Fruit fly (Drosophila melanogaster) whole organism, embryonic: Measurements from ENCODE around the gene 5-HT2B.

Experiments used
- CG10209 ChIP-seq: fragments of 200-800 bp; sonication (Bioruptor generic); optimal IDR thresholded peaks from 3 replicates; lab custom pipeline; 2017; ENCODE audit warnings: missing biosample characterization, mild to moderate bottlenecking, missing genetic modification characterization, missing genetic modification reagents
- CG10462 ChIP-seq: fragments of 200-800 bp; sonication (Bioruptor generic); optimal IDR thresholded peaks from 2 replicates; lab custom pipeline; 2016; ENCODE audit warnings: missing biosample characterization, missing genetic modification characterization
- CG12391 ChIP-seq: fragments of 200-800 bp; sonication (Bioruptor generic); optimal IDR thresholded peaks from 3 replicates; lab custom pipeline; 2018; ENCODE audit warnings: missing biosample characterization, mild to moderate bottlenecking, missing genetic modification characterization, moderate library complexity
- CG12744 ChIP-seq: fragments of 200-800 bp; sonication (Bioruptor generic); optimal IDR thresholded peaks from 2 replicates; lab custom pipeline; 2016; ENCODE audit warnings: missing biosample characterization, missing genetic modification characterization
- CG12769 ChIP-seq: fragments of 200-800 bp; sonication (Bioruptor generic); optimal IDR thresholded peaks from 2 replicates; lab custom pipeline; 2019; ENCODE audit warnings: missing biosample characterization, mild to moderate bottlenecking, missing genetic modification characterization, moderate library complexity
- CG14667 ChIP-seq: fragments of 200-800 bp; sonication (Bioruptor generic); IDR thresholded peaks from 2 replicates; pipeline ENCODE4 v1.3.6; 2022; ENCODE audit warnings: missing biosample characterization, missing genetic modification characterization
- CG18011 ChIP-seq: fragments of 200-800 bp; sonication (Bioruptor generic); optimal IDR thresholded peaks from 2 replicates; lab custom pipeline; 2017; ENCODE audit warnings: missing biosample characterization, missing genetic modification characterization, mild to moderate bottlenecking, moderate library complexity, missing genotype
- CG32772 ChIP-seq: fragments of 200-800 bp; sonication (Bioruptor generic); IDR thresholded peaks from 2 replicates; pipeline ENCODE4 v1.3.6; 2022; ENCODE audit warnings: missing biosample characterization, missing genetic modification characterization
- CG34376 ChIP-seq: fragments of 200-800 bp; sonication (Bioruptor generic); optimal IDR thresholded peaks from 2 replicates; lab custom pipeline; 2018; ENCODE audit warnings: missing biosample characterization, mild to moderate bottlenecking, missing genetic modification characterization
- CG4820 ChIP-seq: fragments of 200-800 bp; sonication (Bioruptor generic); optimal IDR thresholded peaks from 3 replicates; lab custom pipeline; 2016; ENCODE audit warnings: missing biosample characterization, missing genetic modification characterization
- CG6813 ChIP-seq: fragments of 200-800 bp; sonication (Bioruptor generic); optimal IDR thresholded peaks from 2 replicates; lab custom pipeline; 2017; ENCODE audit warnings: missing biosample characterization, missing genetic modification characterization, mild to moderate bottlenecking, moderate library complexity, missing genetic modification reagents
- CHES-1-like ChIP-seq: fragments of 200-800 bp; sonication (Bioruptor generic); optimal IDR thresholded peaks from 2 replicates; lab custom pipeline; 2016; ENCODE audit warnings: missing biosample characterization, missing genetic modification characterization
- D ChIP-seq, 2 experiments: fragments of 200-800 bp in 1 of 2; fragments of >200 bp in 1 of 2; sonication (Bioruptor generic) in 1 of 2; optimal IDR thresholded peaks; 2 replicates in 1 of 2; 3 replicates in 1 of 2; lab custom pipeline; 2017; ENCODE audit warnings: mild to moderate bottlenecking in 1 of 2, missing biosample characterization in 1 of 2, missing genetic modification characterization in 1 of 2, missing genetic modification reagents in 1 of 2
- Dek ChIP-seq: fragments of 200-800 bp; sonication (Bioruptor generic); optimal IDR thresholded peaks from 3 replicates; lab custom pipeline; 2019; ENCODE audit warnings: missing biosample characterization, mild to moderate bottlenecking, missing genetic modification characterization, moderate library complexity
- Doc2 ChIP-seq: fragments of 200-800 bp; sonication (Bioruptor generic); IDR thresholded peaks from 2 replicates; pipeline ENCODE4 v1.3.6; 2022; ENCODE audit warnings: missing biosample characterization, missing genetic modification characterization
- HLH54F ChIP-seq: fragments of 200-800 bp; sonication (Bioruptor generic); optimal IDR thresholded peaks from 3 replicates; lab custom pipeline; 2016; ENCODE audit warnings: missing biosample characterization, missing genetic modification characterization
- HLHmδ ChIP-seq: fragments of 200-800 bp; sonication (Bioruptor generic); optimal IDR thresholded peaks from 2 replicates; lab custom pipeline; 2018; ENCODE audit warnings: missing biosample characterization, mild to moderate bottlenecking, missing genetic modification characterization, moderate library complexity
- Hey ChIP-seq: fragments of 200-800 bp; sonication (Bioruptor generic); optimal IDR thresholded peaks from 3 replicates; lab custom pipeline; 2018; ENCODE audit warnings: missing biosample characterization, mild to moderate bottlenecking, missing genetic modification characterization
- HmgZ ChIP-seq: fragments of 200-800 bp; sonication (Bioruptor generic); optimal IDR thresholded peaks from 2 replicates; lab custom pipeline; 2018; ENCODE audit warnings: missing biosample characterization, mild to moderate bottlenecking, missing genetic modification characterization
- Lpt ChIP-seq: fragments of >200 bp; optimal IDR thresholded peaks from 2 replicates; lab custom pipeline; 2018; ENCODE audit warnings: missing biosample characterization, missing genetic modification characterization
- Oli ChIP-seq: fragments of 200-800 bp; sonication (Bioruptor generic); optimal IDR thresholded peaks from 2 replicates; lab custom pipeline; 2018; ENCODE audit warnings: missing biosample characterization, mild to moderate bottlenecking, missing genetic modification characterization, moderate library complexity
- Ravus ChIP-seq: fragments of 200-800 bp; sonication (Bioruptor generic); IDR thresholded peaks from 2 replicates; pipeline ENCODE4 v1.3.6; 2022; ENCODE audit warnings: missing biosample characterization, missing genetic modification characterization
- Sin3A ChIP-seq: fragments of >200 bp; optimal IDR thresholded peaks from 2 replicates; lab custom pipeline; 2018
- Ssrp ChIP-seq: fragments of 200-800 bp; sonication (Bioruptor generic); optimal IDR thresholded peaks from 2 replicates; lab custom pipeline; 2018; ENCODE audit warnings: missing biosample characterization, mild to moderate bottlenecking, missing genetic modification characterization, moderate library complexity
- Trl ChIP-seq, 3 experiments: fragments of >200 bp in 2 of 3; fragments of 200-800 bp in 1 of 3; sonication (Bioruptor generic) in 1 of 3; optimal IDR thresholded peaks; 2 replicates in 1 of 3; 3 replicates in 2 of 3; lab custom pipeline; 2016 to 2017; ENCODE audit warnings: missing biosample characterization in 1 of 3, missing genetic modification characterization in 1 of 3
- Vsx1 ChIP-seq: fragments of 200-800 bp; sonication (Bioruptor generic); optimal IDR thresholded peaks from 2 replicates; lab custom pipeline; 2017; ENCODE audit warnings: missing biosample characterization, mild to moderate bottlenecking, missing genetic modification characterization, missing genetic modification reagents
- al ChIP-seq: fragments of 200-800 bp; sonication (Bioruptor generic); IDR thresholded peaks from 2 replicates; pipeline ENCODE4 v1.3.6; 2022; ENCODE audit warnings: missing biosample characterization, missing genetic modification characterization
- ap ChIP-seq: fragments of 200-800 bp; sonication (Bioruptor generic); IDR thresholded peaks from 2 replicates; pipeline ENCODE4 v1.3.6; 2022; ENCODE audit warnings: missing biosample characterization, missing genetic modification characterization
- bigmax ChIP-seq: fragments of 200-800 bp; sonication (Bioruptor generic); optimal IDR thresholded peaks from 2 replicates; lab custom pipeline; 2018; ENCODE audit warnings: missing biosample characterization, mild to moderate bottlenecking, missing genetic modification characterization
- br ChIP-seq: fragments of >200 bp; optimal IDR thresholded peaks from 2 replicates; lab custom pipeline; 2017
- bsh ChIP-seq, 2 experiments: fragments of 200-800 bp; sonication (Bioruptor generic); optimal IDR thresholded peaks; 2 replicates each; lab custom pipeline; 2017 to 2018; ENCODE audit warnings: mild to moderate bottlenecking in 2 of 2, missing biosample characterization in 2 of 2, missing genetic modification characterization in 2 of 2, moderate library complexity in 1 of 2
- caup ChIP-seq: fragments of 200-800 bp; sonication (Bioruptor generic); optimal IDR thresholded peaks from 3 replicates; lab custom pipeline; 2017; ENCODE audit warnings: missing biosample characterization, mild to moderate bottlenecking, missing genetic modification characterization, moderate library complexity; ENCODE audit not compliant: severe bottlenecking
- dan ChIP-seq: fragments of 200-800 bp; sonication (Bioruptor generic); IDR thresholded peaks from 2 replicates; pipeline ENCODE4 v1.3.6; 2022; ENCODE audit warnings: missing biosample characterization, missing genetic modification characterization
- fru ChIP-seq: fragments of >200 bp; optimal IDR thresholded peaks from 2 replicates; lab custom pipeline; 2017
- gfzf ChIP-seq: fragments of 200-800 bp; sonication (Bioruptor generic); optimal IDR thresholded peaks from 2 replicates; lab custom pipeline; 2016; ENCODE audit warnings: missing biosample characterization, mild to moderate bottlenecking, missing genetic modification characterization, moderate library complexity
- gt ChIP-seq: fragments of 200-800 bp; sonication (Bioruptor generic); IDR thresholded peaks from 2 replicates; pipeline ENCODE4 v1.3.6; 2022; ENCODE audit warnings: missing biosample characterization, missing genetic modification characterization
- knrl ChIP-seq: fragments of 200-800 bp; sonication (Bioruptor generic); IDR thresholded peaks from 3 replicates; pipeline ENCODE4 v1.3.6; 2022; ENCODE audit warnings: missing biosample characterization, missing genetic modification characterization; ENCODE audit not compliant: partially characterized antibody
- luna ChIP-seq: fragments of 200-800 bp; sonication (Bioruptor generic); optimal IDR thresholded peaks from 2 replicates; lab custom pipeline; 2016; ENCODE audit warnings: missing biosample characterization, missing genetic modification characterization
- mam ChIP-seq: fragments of 200-800 bp; sonication (Bioruptor generic); optimal IDR thresholded peaks from 3 replicates; lab custom pipeline; 2016; ENCODE audit warnings: missing biosample characterization, missing genetic modification characterization
- mld ChIP-seq: fragments of 200-800 bp; sonication (Bioruptor generic); IDR thresholded peaks from 3 replicates; pipeline ENCODE4 v1.3.6; 2022; ENCODE audit warnings: missing biosample characterization, missing genetic modification characterization; ENCODE audit not compliant: partially characterized antibody
- row ChIP-seq: fragments of 200-800 bp; sonication (Bioruptor generic); IDR thresholded peaks from 3 replicates; pipeline ENCODE4 v1.3.6; 2022; ENCODE audit warnings: missing biosample characterization, missing genetic modification characterization
- salm ChIP-seq: fragments of 200-800 bp; sonication (Bioruptor generic); optimal IDR thresholded peaks from 2 replicates; lab custom pipeline; 2018; ENCODE audit warnings: missing biosample characterization, mild to moderate bottlenecking, missing genetic modification characterization
- sim ChIP-seq: fragments of 200-800 bp; sonication (Bioruptor generic); IDR thresholded peaks from 2 replicates; pipeline ENCODE4 v1.3.6; 2022; ENCODE audit warnings: missing biosample characterization, missing genetic modification characterization
- sna ChIP-seq: fragments of 200-800 bp; sonication (Bioruptor generic); IDR thresholded peaks from 2 replicates; pipeline ENCODE4 v1.3.6; 2022; ENCODE audit warnings: missing biosample characterization, missing genetic modification characterization; ENCODE audit not compliant: partially characterized antibody
- so ChIP-seq: fragments of 200-800 bp; sonication (Bioruptor generic); IDR thresholded peaks from 3 replicates; pipeline ENCODE4 v1.3.6; 2022; ENCODE audit warnings: missing biosample characterization, missing genetic modification characterization
- tio ChIP-seq: fragments of 200-800 bp; sonication (Bioruptor generic); optimal IDR thresholded peaks from 2 replicates; lab custom pipeline; 2017; ENCODE audit warnings: missing biosample characterization, missing genetic modification characterization, inconsistent platforms
- toy ChIP-seq: fragments of 200-800 bp; sonication (Bioruptor generic); IDR thresholded peaks from 2 replicates; pipeline ENCODE4 v1.3.6; 2022; ENCODE audit warnings: missing biosample characterization, missing genetic modification characterization
- tx ChIP-seq: fragments of 200-800 bp; sonication (Bioruptor generic); optimal IDR thresholded peaks from 2 replicates; lab custom pipeline; 2016; ENCODE audit warnings: missing biosample characterization, missing genetic modification characterization

Gene 5-HT2B

dm6 chr3R:8670529-8671491 is 92.8 kb downstream of the 5-HT2B start, which contains the start of gene p (continued):
- TF ChIP-seq gfzf (no peak), bigmax (GFP tag; lab: Kevin White, UChicago) (no peak), CG12391 (peak; percentile 17), CG6813 (GFP tag; lab: Kevin White, UChicago) (peak; percentile 5), Ravus (GFP tag; lab: Robert Waterston, UW) (no peak), D (optimal IDR thresholded peaks at IDR 0.05; lab: Kevin White, UChicago) (no peak), D (GFP tag; optimal IDR thresholded peaks at IDR 0.05; lab: Kevin White, UChicago) (no peak), CG10209 (peak; percentile 43), knrl (GFP tag; lab: Robert Waterston, UW) (no peak), salm (peak; percentile 64), mam (peak; percentile 59), Oli (peak; percentile 17), row (GFP tag; lab: Robert Waterston, UW) (peak; percentile 47; the same call in 2 of the 3 replicates), CG14667 (GFP tag; lab: Robert Waterston, UW) (no peak), CG4820 (no peak), tio (peak; percentile 33), CHES-1-like (GFP tag; lab: Kevin White, UChicago) (peak; percentile 10), so (GFP tag; lab: Robert Waterston, UW) (no peak; the same call in 2 of the 3 replicates), gt (GFP tag; lab: Robert Waterston, UW) (no peak), mld (GFP tag; lab: Robert Waterston, UW) (no peak), caup (GFP tag; lab: Kevin White, UChicago) (peak; percentile 61), Sin3A (lab: Kevin White, UChicago) (no peak), br (no peak), tx (no peak), Lpt (GFP tag; lab: Kevin White, UChicago) (no peak), Doc2 (GFP tag; lab: Robert Waterston, UW) (no peak), HLHmδ (GFP tag; lab: Kevin White, UChicago) (no peak), Dek (tag; lab: Kevin White, UChicago) (no peak), bsh (GFP tag; optimal IDR thresholded peaks at IDR 0.05; lab: Kevin White, UChicago) (peak in 1 of 2 experiments; percentile 50), CG12744 (GFP tag; lab: Kevin White, UChicago) (peak; percentile 23), Trl (optimal IDR thresholded peaks at IDR 0.05; lab: Kevin White, UChicago) (no peak), Trl (GFP tag; optimal IDR thresholded peaks at IDR 0.05; lab: Kevin White, UChicago) (peak; percentile 27), CG18011 (no peak), dan (no peak), toy (GFP tag; lab: Robert Waterston, UW) (no peak), CG34376 (GFP tag; lab: Kevin White, UChicago) (peak; percentile 91), CG32772 (GFP tag; lab: Robert Waterston, UW) (peak; percentile 61), Vsx1 (GFP tag; lab: Kevin White, UChicago) (no peak), HLH54F (GFP tag; lab: Kevin White, UChicago) (peak; percentile 39), HmgZ (tag; lab: Kevin White, UChicago) (peak; percentile 37), fru (lab: Kevin White, UChicago) (no peak), sim (GFP tag; lab: Robert Waterston, UW) (peak; percentile 48; the same call in 1 of the 2 replicates), luna (no peak), Ssrp (tag; lab: Kevin White, UChicago) (no peak), sna (GFP tag; lab: Robert Waterston, UW) (no peak), CG10462 (GFP tag; lab: Kevin White, UChicago) (no peak), ap (GFP tag; lab: Robert Waterston, UW) (no peak), Hey (tag; lab: Kevin White, UChicago) (no peak), al (no peak), CG12769 (tag; lab: Kevin White, UChicago) (no peak)
